1 fruit fly cellular context compared by ENCODE assay signal in genomic region chrX:2468576-2468975, dm6.
TF ChIP-seq lines count a peak whose summit lies in the region.

No protein-coding gene starts in this region.

TF ChIP-seq in whole organism, embryonic, 481 proteins besides CTCF, POLR2A, EP300 and RAD21 (continued from another document):
- TF ChIP-seq ems (GFP tag; optimal IDR thresholded peaks at IDR 0.05; lab: Kevin White, UChicago) (peak; percentile 63), CG7271 (tag; optimal IDR thresholded peaks at IDR 0.05; lab: Kevin White, UChicago) (peak; percentile 29), CG11085 (GFP tag; IDR thresholded peaks at IDR 0.05; lab: Robert Waterston, UW) (no peak), CG17385 (GFP tag; optimal IDR thresholded peaks at IDR 0.05; lab: Kevin White, UChicago) (peak; percentile 63), gsb-n (tag; optimal IDR thresholded peaks at IDR 0.05; lab: Kevin White, UChicago) (peak; percentile 71), Fer2 (tag; optimal IDR thresholded peaks at IDR 0.05; lab: Kevin White, UChicago) (no peak), nom (GFP tag; optimal IDR thresholded peaks at IDR 0.05; lab: Kevin White, UChicago) (peak; percentile 76), gsb (GFP tag; IDR thresholded peaks at IDR 0.05; lab: Robert Waterston, UW) (no peak), CG17328 (GFP tag; IDR thresholded peaks at IDR 0.05; lab: Robert Waterston, UW) (peak; percentile 82), BtbVII (GFP tag; optimal IDR thresholded peaks at IDR 0.05; lab: Kevin White, UChicago) (no peak), tna (GFP tag; IDR thresholded peaks at IDR 0.05; lab: Robert Waterston, UW; ENCODE audit: partially characterized antibody) (no peak), nmo (GFP tag; optimal IDR thresholded peaks at IDR 0.05; lab: Kevin White, UChicago) (peak; percentile 82), CG7839 (tag; optimal IDR thresholded peaks at IDR 0.05; lab: Kevin White, UChicago) (peak; percentile 80), B-H2 (GFP tag; optimal IDR thresholded peaks at IDR 0.05; lab: Kevin White, UChicago) (no peak), CG1529 (GFP tag; optimal IDR thresholded peaks at IDR 0.05; lab: Kevin White, UChicago) (peak; percentile 61), Lim3 (GFP tag; IDR thresholded peaks at IDR 0.05; lab: Robert Waterston, UW) (no peak), CG1603 (tag; optimal IDR thresholded peaks at IDR 0.05; lab: Kevin White, UChicago) (no peak), cato (GFP tag; optimal IDR thresholded peaks at IDR 0.05; lab: Kevin White, UChicago; ENCODE audit: borderline replicate concordance) (peak; percentile 16), CG8281 (tag; optimal IDR thresholded peaks at IDR 0.05; lab: Kevin White, UChicago) (no peak), tin (GFP tag; optimal IDR thresholded peaks at IDR 0.05; lab: Kevin White, UChicago) (peak; percentile 87), croc (GFP tag; conservative IDR thresholded peaks at IDR 0.05; lab: Robert Waterston, UW) (peak; percentile 77), CG18619 (GFP tag; optimal IDR thresholded peaks at IDR 0.05; lab: Kevin White, UChicago) (peak; percentile 14), vfl (GFP tag; optimal IDR thresholded peaks at IDR 0.05; lab: Kevin White, UChicago) (no peak), CG9932 (GFP tag; IDR thresholded peaks at IDR 0.05; lab: Robert Waterston, UW) (peak; percentile 33; the same call in 1 of the 2 replicates), D19B (GFP tag; optimal IDR thresholded peaks at IDR 0.05; lab: Kevin White, UChicago) (no peak), CG2875 (GFP tag; optimal IDR thresholded peaks at IDR 0.05; lab: Kevin White, UChicago) (peak; percentile 51), CG6765 (GFP tag; optimal IDR thresholded peaks at IDR 0.05; lab: Kevin White, UChicago) (no peak), insv (GFP tag; optimal IDR thresholded peaks at IDR 0.05; lab: Kevin White, UChicago) (no peak), CG17359 (tag; optimal IDR thresholded peaks at IDR 0.05; lab: Kevin White, UChicago) (peak; percentile 72), salm (tag; optimal IDR thresholded peaks at IDR 0.05; lab: Kevin White, UChicago) (peak; percentile 30), Mrtf (GFP tag; IDR thresholded peaks at IDR 0.05; lab: Robert Waterston, UW) (peak; percentile 77), fd64A (GFP tag; optimal IDR thresholded peaks at IDR 0.05; lab: Kevin White, UChicago) (peak; percentile 46), Chrac-16 (GFP tag; optimal IDR thresholded peaks at IDR 0.05; lab: Kevin White, UChicago) (peak; percentile 71), Nf-YB (GFP tag; optimal IDR thresholded peaks at IDR 0.05; lab: Kevin White, UChicago) (peak; percentile 35), CG7372 (GFP tag; IDR thresholded peaks at IDR 0.05; lab: Robert Waterston, UW) (peak; percentile 59), CG10565 (GFP tag; optimal IDR thresholded peaks at IDR 0.05; lab: Kevin White, UChicago) (no peak), Opbp (GFP tag; IDR thresholded peaks at IDR 0.05; lab: Robert Waterston, UW; ENCODE audit: partially characterized antibody) (no peak), ERR (GFP tag; optimal IDR thresholded peaks at IDR 0.05; lab: Kevin White, UChicago) (peak; percentile 18), stc (GFP tag; IDR thresholded peaks at IDR 0.05; lab: Robert Waterston, UW) (peak; percentile 47; the same call in 1 of the 2 replicates), Usf (GFP tag; optimal IDR thresholded peaks at IDR 0.05; lab: Kevin White, UChicago) (peak; percentile 32), CG34224 (GFP tag; IDR thresholded peaks at IDR 0.05; lab: Robert Waterston, UW; ENCODE audit: partially characterized antibody) (no peak), sc (optimal IDR thresholded peaks at IDR 0.05; lab: Kevin White, UChicago) (no peak), sc (GFP tag; optimal IDR thresholded peaks at IDR 0.05; lab: Kevin White, UChicago) (peak; percentile 55), Hmr (GFP tag; optimal IDR thresholded peaks at IDR 0.05; lab: Kevin White, UChicago) (no peak), MESR4 (GFP tag; optimal IDR thresholded peaks at IDR 0.05; lab: Kevin White, UChicago) (no peak), lola (GFP tag; optimal IDR thresholded peaks at IDR 0.05; lab: Kevin White, UChicago) (peak in 1 of 3 experiments; percentile 79), Bgb (GFP tag; IDR thresholded peaks at IDR 0.05; lab: Robert Waterston, UW; ENCODE audit: partially characterized antibody) (no peak), ham (GFP tag; IDR thresholded peaks at IDR 0.05; lab: Robert Waterston, UW) (no peak), CG14667 (GFP tag; IDR thresholded peaks at IDR 0.05; lab: Robert Waterston, UW) (peak; percentile 70), CG1233 (GFP tag; optimal IDR thresholded peaks at IDR 0.05; lab: Kevin White, UChicago) (peak; percentile 61), Gug (GFP tag; IDR thresholded peaks at IDR 0.05; lab: Robert Waterston, UW) (peak; percentile 77; the same call in 3 of the 4 replicates), CG6272 (GFP tag; IDR thresholded peaks at IDR 0.05; lab: Robert Waterston, UW) (peak; percentile 68), CG5245 (GFP tag; optimal IDR thresholded peaks at IDR 0.05; lab: Kevin White, UChicago) (peak; percentile 88), HmgZ (tag; optimal IDR thresholded peaks at IDR 0.05; lab: Kevin White, UChicago) (peak; percentile 7), CG15696 (tag; optimal IDR thresholded peaks at IDR 0.05; lab: Kevin White, UChicago) (peak; percentile 90), ssp (GFP tag; IDR thresholded peaks at IDR 0.05; lab: Robert Waterston, UW) (peak; percentile 73), CG18599 (GFP tag; optimal IDR thresholded peaks at IDR 0.05; lab: Kevin White, UChicago) (peak; percentile 39), CG13123 (GFP tag; optimal IDR thresholded peaks at IDR 0.05; lab: Kevin White, UChicago) (peak; percentile 34), CG1647 (GFP tag; optimal IDR thresholded peaks at IDR 0.05; lab: Kevin White, UChicago) (peak; percentile 18), CG13775 (GFP tag; optimal IDR thresholded peaks at IDR 0.05; lab: Kevin White, UChicago) (peak; percentile 56), crc (GFP tag; optimal IDR thresholded peaks at IDR 0.05; lab: Kevin White, UChicago) (peak; percentile 29), CG10979 (tag; optimal IDR thresholded peaks at IDR 0.05; lab: Kevin White, UChicago) (peak; percentile 84), PHDP (tag; optimal IDR thresholded peaks at IDR 0.05; lab: Kevin White, UChicago) (peak; percentile 49), HLH3B (GFP tag; IDR thresholded peaks at IDR 0.05; lab: Robert Waterston, UW) (peak; percentile 77), CG9817 (tag; optimal IDR thresholded peaks at IDR 0.05; lab: Kevin White, UChicago) (peak; percentile 30), CG17361 (GFP tag; IDR thresholded peaks at IDR 0.05; lab: Robert Waterston, UW) (peak; percentile 79), CG7556 (GFP tag; optimal IDR thresholded peaks at IDR 0.05; lab: Kevin White, UChicago) (peak; percentile 53), Drgx (GFP tag; IDR thresholded peaks at IDR 0.05; lab: Robert Waterston, UW) (peak; percentile 92), trem (tag; optimal IDR thresholded peaks at IDR 0.05; lab: Kevin White, UChicago) (peak; percentile 66), Atf3 (GFP tag; optimal IDR thresholded peaks at IDR 0.05; lab: Kevin White, UChicago) (peak; percentile 68), CG3847 (GFP tag; IDR thresholded peaks at IDR 0.05; lab: Robert Waterston, UW) (peak; percentile 41; the same call in 1 of the 2 replicates), mam (GFP tag; optimal IDR thresholded peaks at IDR 0.05; lab: Kevin White, UChicago) (peak; percentile 32), Xrp1 (GFP tag; IDR thresholded peaks at IDR 0.05; lab: Robert Waterston, UW) (peak; percentile 92), Oli (tag; optimal IDR thresholded peaks at IDR 0.05; lab: Kevin White, UChicago) (peak; percentile 73), CG18262 (tag; optimal IDR thresholded peaks at IDR 0.05; lab: Kevin White, UChicago) (peak; percentile 80), fd96Cb (tag; optimal IDR thresholded peaks at IDR 0.05; lab: Kevin White, UChicago) (peak; percentile 78), trh (GFP tag; optimal IDR thresholded peaks at IDR 0.05; lab: Kevin White, UChicago) (peak; percentile 27), Ptx1 (GFP tag; IDR thresholded peaks at IDR 0.05; lab: Robert Waterston, UW) (peak; percentile 73), Hr3 (GFP tag; optimal IDR thresholded peaks at IDR 0.05; lab: Kevin White, UChicago) (peak; percentile 55), gce (GFP tag; IDR thresholded peaks at IDR 0.05; lab: Robert Waterston, UW) (peak; percentile 62; the same call in 1 of the 3 replicates), jing (GFP tag; optimal IDR thresholded peaks at IDR 0.05; lab: Kevin White, UChicago) (peak; percentile 47), CkIIα-i1 (GFP tag; IDR thresholded peaks at IDR 0.05; lab: Robert Waterston, UW) (no peak), CG2199 (GFP tag; IDR thresholded peaks at IDR 0.05; lab: Robert Waterston, UW) (peak; percentile 41; the same call in 2 of the 3 replicates), Spps (tag; optimal IDR thresholded peaks at IDR 0.05; lab: Kevin White, UChicago) (peak; percentile 76), dysf (GFP tag; IDR thresholded peaks at IDR 0.05; lab: Robert Waterston, UW) (peak; percentile 77), pum (GFP tag; optimal IDR thresholded peaks at IDR 0.05; lab: Kevin White, UChicago) (peak; percentile 72), lilli (GFP tag; optimal IDR thresholded peaks at IDR 0.05; lab: Kevin White, UChicago) (peak; percentile 64), Sox102F (GFP tag; optimal IDR thresholded peaks at IDR 0.05; lab: Kevin White, UChicago) (peak; percentile 77), CG10431 (GFP tag; optimal IDR thresholded peaks at IDR 0.05; lab: Kevin White, UChicago) (peak; percentile 56), Side (GFP tag; optimal IDR thresholded peaks at IDR 0.05; lab: Kevin White, UChicago) (peak; percentile 68), peb (GFP tag; IDR thresholded peaks at IDR 0.05; lab: Robert Waterston, UW) (peak; percentile 67), Kr (GFP tag; optimal IDR thresholded peaks at IDR 0.05; lab: Kevin White, UChicago) (no peak), CG4730 (GFP tag; IDR thresholded peaks at IDR 0.05; lab: Robert Waterston, UW) (peak; percentile 68), zfh1 (GFP tag; IDR thresholded peaks at IDR 0.05; lab: Robert Waterston, UW) (peak; percentile 90), sob (GFP tag; IDR thresholded peaks at IDR 0.05; lab: Robert Waterston, UW) (peak; percentile 63; the same call in 1 of the 2 replicates), Dll (GFP tag; IDR thresholded peaks at IDR 0.05; lab: Robert Waterston, UW; ENCODE audit: partially characterized antibody) (no peak), Ets65A (GFP tag; lab: Kevin White, UChicago) (peak; percentile 91), Dbx (GFP tag; IDR thresholded peaks at IDR 0.05; lab: Robert Waterston, UW) (no peak), CG2678 (tag; optimal IDR thresholded peaks at IDR 0.05; lab: Kevin White, UChicago) (peak; percentile 70)
